Fruit fly (Drosophila melanogaster) whole organism, embryonic: Measurements from ENCODE around the gene CG7377.

Source experiments
- Atf6 ChIP-seq: fragments of 200-800 bp; sonication (Bioruptor generic); IDR thresholded peaks from 2 replicates; pipeline ENCODE4 v1.3.6; 2022; ENCODE audit warnings: missing biosample characterization, missing genetic modification characterization
- CG10267 ChIP-seq: fragments of 200-800 bp; sonication (Bioruptor generic); optimal IDR thresholded peaks from 2 replicates; lab custom pipeline; 2018; ENCODE audit warnings: missing biosample characterization, mild to moderate bottlenecking, missing genetic modification characterization, moderate library complexity
- CG10565 ChIP-seq: fragments of 200-800 bp; sonication (Bioruptor generic); optimal IDR thresholded peaks from 3 replicates; lab custom pipeline; 2016; ENCODE audit warnings: missing biosample characterization, mild to moderate bottlenecking, missing genetic modification characterization
- CG12769 ChIP-seq: fragments of 200-800 bp; sonication (Bioruptor generic); optimal IDR thresholded peaks from 2 replicates; lab custom pipeline; 2019; ENCODE audit warnings: missing biosample characterization, mild to moderate bottlenecking, missing genetic modification characterization, moderate library complexity
- CG14667 ChIP-seq: fragments of 200-800 bp; sonication (Bioruptor generic); IDR thresholded peaks from 2 replicates; pipeline ENCODE4 v1.3.6; 2022; ENCODE audit warnings: missing biosample characterization, missing genetic modification characterization
- CG15073 ChIP-seq: fragments of 200-800 bp; sonication (Bioruptor generic); optimal IDR thresholded peaks from 2 replicates; lab custom pipeline; 2016; ENCODE audit warnings: missing biosample characterization, missing genetic modification characterization
- CG15269 ChIP-seq: fragments of 200-800 bp; sonication (Bioruptor generic); optimal IDR thresholded peaks from 2 replicates; lab custom pipeline; 2018; ENCODE audit warnings: missing biosample characterization, mild to moderate bottlenecking, missing genetic modification characterization, moderate library complexity
- CG16813 ChIP-seq: fragments of 200-800 bp; sonication (Bioruptor generic); IDR thresholded peaks from 3 replicates; pipeline ENCODE4 v1.3.6; 2022; ENCODE audit warnings: missing biosample characterization, missing genetic modification characterization; ENCODE audit not compliant: partially characterized antibody
- CG16863 ChIP-seq: fragments of 200-800 bp; sonication (Bioruptor generic); optimal IDR thresholded peaks from 3 replicates; lab custom pipeline; 2016; ENCODE audit warnings: missing biosample characterization, missing genetic modification characterization
- CG17385 ChIP-seq: fragments of 200-800 bp; sonication (Bioruptor generic); optimal IDR thresholded peaks from 3 replicates; lab custom pipeline; 2018; ENCODE audit warnings: missing biosample characterization, mild to moderate bottlenecking, missing genetic modification characterization
- CG17829 ChIP-seq: fragments of 200-800 bp; optimal IDR thresholded peaks from 2 replicates; lab custom pipeline; 2019; ENCODE audit warnings: missing biosample characterization, mild to moderate bottlenecking, missing genetic modification characterization, moderate library complexity
- CG1832 ChIP-seq: fragments of 200-800 bp; sonication (Bioruptor generic); optimal IDR thresholded peaks from 2 replicates; lab custom pipeline; 2017; ENCODE audit warnings: missing biosample characterization, mild to moderate bottlenecking, missing genetic modification characterization, inconsistent platforms
- CG2875 ChIP-seq: fragments of 200-800 bp; sonication (Bioruptor generic); optimal IDR thresholded peaks from 2 replicates; lab custom pipeline; 2017; ENCODE audit warnings: missing biosample characterization, mild to moderate bottlenecking, missing genetic modification characterization, missing genetic modification reagents
- CG2889 ChIP-seq: fragments of 200-800 bp; sonication (Bioruptor generic); IDR thresholded peaks from 3 replicates; pipeline ENCODE4 v1.3.6; 2022; ENCODE audit warnings: missing biosample characterization, missing genetic modification characterization
- CG33213 ChIP-seq: fragments of 200-800 bp; sonication (Bioruptor generic); optimal IDR thresholded peaks from 3 replicates; lab custom pipeline; 2016; ENCODE audit warnings: missing biosample characterization, missing genetic modification characterization
- CG3838 ChIP-seq: fragments of 200-800 bp; sonication (Bioruptor generic); optimal IDR thresholded peaks from 3 replicates; lab custom pipeline; 2016; ENCODE audit warnings: missing biosample characterization, missing genetic modification characterization
- CG3847 ChIP-seq: fragments of 200-800 bp; sonication (Bioruptor generic); IDR thresholded peaks from 2 replicates; pipeline ENCODE4 v1.3.6; 2022; ENCODE audit warnings: missing biosample characterization, missing genetic modification characterization
- CG4404 ChIP-seq: fragments of 200-800 bp; sonication (Bioruptor generic); IDR thresholded peaks from 2 replicates; pipeline ENCODE4 v1.3.6; 2022; ENCODE audit warnings: missing biosample characterization, missing genetic modification characterization
- Chrac-16 ChIP-seq: fragments of 200-800 bp; sonication (Bioruptor generic); optimal IDR thresholded peaks from 3 replicates; lab custom pipeline; 2016; ENCODE audit warnings: missing biosample characterization, missing genetic modification characterization
- Dip3 ChIP-seq: fragments of 200-800 bp; sonication (Bioruptor generic); optimal IDR thresholded peaks from 3 replicates; lab custom pipeline; 2016; ENCODE audit warnings: missing biosample characterization, missing genetic modification characterization
- E2f2 ChIP-seq: fragments of 200-800 bp; sonication (Bioruptor generic); IDR thresholded peaks from 2 replicates; pipeline ENCODE4 v1.3.6; 2022; ENCODE audit warnings: missing biosample characterization, missing genetic modification characterization
- H2.0 ChIP-seq: fragments of 200-800 bp; sonication (Bioruptor generic); IDR thresholded peaks from 2 replicates; pipeline ENCODE4 v1.3.6; 2022; ENCODE audit warnings: missing biosample characterization, missing genetic modification characterization
- Hr51 ChIP-seq, 2 experiments: fragments of 200-800 bp; sonication (Bioruptor generic); optimal IDR thresholded peaks; 2 replicates in 1 of 2; 3 replicates in 1 of 2; lab custom pipeline; 2016 to 2018; ENCODE audit warnings: missing biosample characterization in 2 of 2, missing genetic modification characterization in 2 of 2, mild to moderate bottlenecking in 1 of 2, moderate library complexity in 1 of 2
- Jarid2 ChIP-seq: fragments of 200-800 bp; sonication (Bioruptor generic); optimal IDR thresholded peaks from 3 replicates; lab custom pipeline; 2017; ENCODE audit warnings: mild to moderate bottlenecking, missing biosample characterization, missing genetic modification reagents, missing genetic modification characterization
- Kr ChIP-seq: fragments of 200-800 bp; sonication (Bioruptor generic); optimal IDR thresholded peaks from 2 replicates; lab custom pipeline; 2017; ENCODE audit warnings: missing biosample characterization, mild to moderate bottlenecking, missing genetic modification characterization
- MTF-1 ChIP-seq: fragments of 200-800 bp; sonication (Bioruptor generic); optimal IDR thresholded peaks from 2 replicates; lab custom pipeline; 2018; ENCODE audit warnings: missing biosample characterization, mild to moderate bottlenecking, missing genetic modification characterization, borderline replicate concordance
- Nf-YB ChIP-seq: fragments of 200-800 bp; sonication (Bioruptor generic); optimal IDR thresholded peaks from 3 replicates; lab custom pipeline; 2019; ENCODE audit warnings: missing biosample characterization, mild to moderate bottlenecking, missing genetic modification characterization, moderate library complexity
- Nf-YC ChIP-seq: fragments of 200-800 bp; optimal IDR thresholded peaks from 3 replicates; lab custom pipeline; 2019; ENCODE audit warnings: missing biosample characterization, mild to moderate bottlenecking, missing genetic modification characterization, moderate library complexity
- Rx ChIP-seq: fragments of 200-800 bp; sonication (Bioruptor generic); IDR thresholded peaks from 2 replicates; pipeline ENCODE4 v1.3.6; 2022; ENCODE audit warnings: missing biosample characterization, missing genetic modification characterization
- Sin3A ChIP-seq: fragments of >200 bp; optimal IDR thresholded peaks from 2 replicates; lab custom pipeline; 2018
- Ssrp ChIP-seq: fragments of 200-800 bp; sonication (Bioruptor generic); optimal IDR thresholded peaks from 2 replicates; lab custom pipeline; 2018; ENCODE audit warnings: missing biosample characterization, mild to moderate bottlenecking, missing genetic modification characterization, moderate library complexity
- Stat92E ChIP-seq, 3 experiments: fragments of >200 bp in 2 of 3; fragments of 200-800 bp in 1 of 3; sonication (Bioruptor generic) in 1 of 3; optimal IDR thresholded peaks; 2 replicates each; lab custom pipeline; 2017 to 2019; ENCODE audit warnings: missing biosample characterization in 3 of 3, missing genetic modification characterization in 3 of 3, mild to moderate bottlenecking in 1 of 3, moderate library complexity in 1 of 3
- Vsx1 ChIP-seq: fragments of 200-800 bp; sonication (Bioruptor generic); optimal IDR thresholded peaks from 2 replicates; lab custom pipeline; 2017; ENCODE audit warnings: missing biosample characterization, mild to moderate bottlenecking, missing genetic modification characterization, missing genetic modification reagents
- ac ChIP-seq: fragments of 200-800 bp; sonication (Bioruptor generic); optimal IDR thresholded peaks from 3 replicates; lab custom pipeline; 2017; ENCODE audit warnings: missing biosample characterization, mild to moderate bottlenecking, missing genetic modification characterization
- al ChIP-seq: fragments of 200-800 bp; sonication (Bioruptor generic); IDR thresholded peaks from 2 replicates; pipeline ENCODE4 v1.3.6; 2022; ENCODE audit warnings: missing biosample characterization, missing genetic modification characterization
- bigmax ChIP-seq: fragments of 200-800 bp; sonication (Bioruptor generic); optimal IDR thresholded peaks from 2 replicates; lab custom pipeline; 2018; ENCODE audit warnings: missing biosample characterization, mild to moderate bottlenecking, missing genetic modification characterization
- croc ChIP-seq: fragments of 200-800 bp; sonication (Bioruptor generic); conservative IDR thresholded peaks from 3 replicates; pipeline ENCODE4 v1.3.6; 2022; ENCODE audit warnings: missing biosample characterization, missing genetic modification characterization
- cwo ChIP-seq: fragments of 200-800 bp; sonication (Bioruptor generic); optimal IDR thresholded peaks from 3 replicates; lab custom pipeline; 2017; ENCODE audit warnings: missing biosample characterization, missing genetic modification characterization, mild to moderate bottlenecking, moderate library complexity, missing genetic modification reagents
- dmrt99B ChIP-seq: fragments of 200-800 bp; sonication (Bioruptor generic); optimal IDR thresholded peaks from 2 replicates; lab custom pipeline; 2018; ENCODE audit warnings: missing biosample characterization, mild to moderate bottlenecking, missing genetic modification characterization, moderate library complexity
- fru ChIP-seq: fragments of >200 bp; optimal IDR thresholded peaks from 2 replicates; lab custom pipeline; 2017
- gcm2 ChIP-seq: fragments of 200-800 bp; sonication (Bioruptor generic); optimal IDR thresholded peaks from 2 replicates; lab custom pipeline; 2016; ENCODE audit warnings: missing biosample characterization, missing genetic modification characterization
- gfzf ChIP-seq: fragments of 200-800 bp; sonication (Bioruptor generic); optimal IDR thresholded peaks from 2 replicates; lab custom pipeline; 2016; ENCODE audit warnings: missing biosample characterization, mild to moderate bottlenecking, missing genetic modification characterization, moderate library complexity
- hb ChIP-seq: fragments of 200-800 bp; sonication (Bioruptor generic); IDR thresholded peaks from 3 replicates; pipeline ENCODE4 v1.3.6; 2022; ENCODE audit warnings: missing biosample characterization, missing genetic modification characterization; ENCODE audit not compliant: partially characterized antibody
- lilli ChIP-seq: fragments of 200-800 bp; sonication (Bioruptor generic); optimal IDR thresholded peaks from 3 replicates; lab custom pipeline; 2016; ENCODE audit warnings: missing biosample characterization, missing genetic modification characterization
- odd ChIP-seq: fragments of 200-800 bp; sonication (Bioruptor generic); optimal IDR thresholded peaks from 2 replicates; lab custom pipeline; 2017; ENCODE audit warnings: missing biosample characterization, mild to moderate bottlenecking, missing genetic modification characterization
- pzg ChIP-seq: fragments of 200-800 bp; sonication (Bioruptor generic); optimal IDR thresholded peaks from 3 replicates; lab custom pipeline; 2018; ENCODE audit warnings: missing biosample characterization, mild to moderate bottlenecking, missing genetic modification characterization, moderate library complexity
- sd ChIP-seq: fragments of 200-800 bp; sonication (Bioruptor generic); optimal IDR thresholded peaks from 3 replicates; lab custom pipeline; 2018; ENCODE audit warnings: missing biosample characterization, mild to moderate bottlenecking, missing genetic modification characterization, moderate library complexity
- wdn ChIP-seq: fragments of 200-800 bp; sonication (Bioruptor generic); IDR thresholded peaks from 2 replicates; pipeline ENCODE4 v1.3.6; 2022; ENCODE audit warnings: missing biosample characterization, missing genetic modification characterization
- yki ChIP-seq: fragments of >200 bp; optimal IDR thresholded peaks from 3 replicates; lab custom pipeline; 2018
- zf30C ChIP-seq: fragments of 200-800 bp; sonication (Bioruptor generic); optimal IDR thresholded peaks from 3 replicates; lab custom pipeline; 2018; ENCODE audit warnings: missing biosample characterization, mild to moderate bottlenecking, missing genetic modification characterization
- zfh2 ChIP-seq: fragments of 200-800 bp; sonication (Bioruptor generic); optimal IDR thresholded peaks from 2 replicates; lab custom pipeline; 2016; ENCODE audit warnings: missing biosample characterization, missing genetic modification characterization

CG7377 gene

DNA sequence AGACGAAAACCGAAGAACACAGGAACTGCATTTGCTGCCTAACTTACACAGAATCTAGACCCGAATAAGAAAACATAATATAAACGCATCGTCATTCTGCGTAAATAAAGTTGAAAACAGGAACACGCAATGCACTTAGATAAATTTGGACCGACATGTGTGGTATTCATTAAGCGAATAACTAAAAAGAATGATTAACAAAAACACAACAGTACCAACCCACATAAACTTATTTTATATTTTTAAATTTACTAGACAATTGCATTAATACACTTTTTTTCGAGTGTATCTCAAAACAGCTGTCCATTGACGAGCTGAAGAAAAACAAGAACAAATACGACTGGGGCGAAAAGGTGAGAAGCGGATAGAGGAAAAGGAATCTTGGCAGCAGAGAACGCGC, 35.2 kb upstream of the CG7377 start (continued):
- TF ChIP-seq odd (GFP tag; lab: Kevin White, UChicago), result peak; percentile 65
- TF ChIP-seq pzg (GFP tag; lab: Kevin White, UChicago), result no peak
- peak; percentile 46 for TF ChIP-seq CG12769 (tag; lab: Kevin White, UChicago)
- TF ChIP-seq CG17829, result peak; percentile 96
- TF ChIP-seq CG15073 (GFP tag; lab: Kevin White, UChicago), result no peak
- TF ChIP-seq zfh2, result no peak
- TF ChIP-seq Chrac-16 (GFP tag; lab: Kevin White, UChicago), result peak; percentile 87
- TF ChIP-seq CG15269 (tag; lab: Kevin White, UChicago), result peak; percentile 70
- TF ChIP-seq CG16863 (GFP tag; lab: Kevin White, UChicago), result peak; percentile 60
- TF ChIP-seq Stat92E (GFP tag; optimal IDR thresholded peaks at IDR 0.05; lab: Kevin White, UChicago), result peak in 1 of 3 experiments; percentile 94
- no peak for TF ChIP-seq Dip3 (GFP tag; lab: Kevin White, UChicago)
- TF ChIP-seq gfzf, result no peak
- peak; percentile 64 for TF ChIP-seq CG33213
- TF ChIP-seq croc (GFP tag; lab: Robert Waterston, UW), result peak; percentile 79
- TF ChIP-seq lilli (GFP tag; lab: Kevin White, UChicago), result peak; percentile 77
- peak; percentile 56; the same call in 1 of the 2 replicates for TF ChIP-seq Rx (GFP tag; lab: Robert Waterston, UW)
- TF ChIP-seq al (GFP tag; lab: Robert Waterston, UW), result no peak
- TF ChIP-seq Atf6, result peak; percentile 45; the same call in 1 of the 2 replicates
- TF ChIP-seq wdn (GFP tag; lab: Robert Waterston, UW), result no peak
- peak; percentile 62 to 67 for TF ChIP-seq Hr51 (GFP tag; optimal IDR thresholded peaks at IDR 0.05; lab: Kevin White, UChicago)
- TF ChIP-seq CG17385, result peak; percentile 76
- no peak for TF ChIP-seq fru (lab: Kevin White, UChicago)
- peak; percentile 61 for TF ChIP-seq CG3838
- no peak for TF ChIP-seq hb (GFP tag; lab: Robert Waterston, UW)
- peak; percentile 90 for TF ChIP-seq CG4404 (GFP tag; lab: Robert Waterston, UW)
- TF ChIP-seq CG16813 (GFP tag; lab: Robert Waterston, UW), result no peak
- peak; percentile 83 for TF ChIP-seq MTF-1 (GFP tag; lab: Kevin White, UChicago)
- peak; percentile 90 for TF ChIP-seq CG10267
- peak; percentile 77 for TF ChIP-seq Nf-YB
- TF ChIP-seq Kr (GFP tag; lab: Kevin White, UChicago), result peak; percentile 58
- 0 out of 3 replicates have a peak, but pooled peaks have one; percentile 21 for TF ChIP-seq CG2889 (GFP tag; lab: Robert Waterston, UW)
- TF ChIP-seq cwo (GFP tag; lab: Kevin White, UChicago), result peak; percentile 1
- TF ChIP-seq CG14667, result peak; percentile 60
- peak; percentile 98 for TF ChIP-seq ac (GFP tag; lab: Kevin White, UChicago)
- 0 out of 2 replicates have a peak, but pooled peaks have one; percentile 15 for TF ChIP-seq CG3847 (GFP tag; lab: Robert Waterston, UW)
- peak; percentile 89 for TF ChIP-seq zf30C (GFP tag; lab: Kevin White, UChicago)
- peak; percentile 18 for TF ChIP-seq Nf-YC (tag; lab: Kevin White, UChicago)
- no peak for TF ChIP-seq Jarid2 (GFP tag; lab: Kevin White, UChicago)
- no peak for TF ChIP-seq CG1832
- no peak for TF ChIP-seq yki (lab: Kevin White, UChicago)
- TF ChIP-seq sd (tag; lab: Kevin White, UChicago), result no peak
- TF ChIP-seq Ssrp (tag; lab: Kevin White, UChicago), result peak; percentile 88
- TF ChIP-seq dmrt99B (tag; lab: Kevin White, UChicago), result peak; percentile 83
- TF ChIP-seq CG10565, result peak; percentile 64
- peak; percentile 78 for TF ChIP-seq CG2875 (GFP tag; lab: Kevin White, UChicago)
- TF ChIP-seq Vsx1, result peak; percentile 59
- TF ChIP-seq gcm2 (GFP tag; lab: Kevin White, UChicago), result no peak
- no peak for TF ChIP-seq bigmax (GFP tag; lab: Kevin White, UChicago)
- no peak for TF ChIP-seq Sin3A (lab: Kevin White, UChicago)
- peak; percentile 29; the same call in 1 of the 2 replicates for TF ChIP-seq H2.0 (GFP tag; lab: Robert Waterston, UW)
- peak; percentile 40; the same call in 1 of the 2 replicates for TF ChIP-seq E2f2 (GFP tag; lab: Robert Waterston, UW)
